Worm (Caenorhabditis elegans) whole organism, L3 larva: Measurements from ENCODE around the gene Y71H2AM.29.
A peak's percentile ranks its signal among the peaks of the same experiment; 100 is the strongest.
"Not testable (repeated sequence)": the region's sequence is repeated elsewhere in the genome, so short reads cannot be mapped to it uniquely, and the experiment has no call there.

Source experiments
- aly-2 ChIP-seq: fragments of 150-350 bp; optimal IDR thresholded peaks from 2 replicates; lab custom pipeline; 2014; ENCODE audit warnings: missing biosample characterization, missing genetic modification characterization
- ceh-16 ChIP-seq: sonication (generic microtip); optimal IDR thresholded peaks from 2 replicates; lab custom pipeline; 2017; ENCODE audit warnings: missing biosample characterization, missing genetic modification characterization
- ceh-28 ChIP-seq: fragments of 150-350 bp; optimal IDR thresholded peaks from 2 replicates; lab custom pipeline; 2014; ENCODE audit warnings: missing biosample characterization, missing genetic modification reagents, missing genetic modification characterization
- ceh-82 ChIP-seq: fragments of 150-350 bp; optimal IDR thresholded peaks from 2 replicates; lab custom pipeline; 2014; ENCODE audit warnings: missing biosample characterization, missing genetic modification characterization
- ceh-9 ChIP-seq: sonication (generic microtip); optimal IDR thresholded peaks from 2 replicates; lab custom pipeline; 2018; ENCODE audit warnings: missing biosample characterization, missing genetic modification characterization
- egl-27 ChIP-seq: sonication (generic microtip); optimal IDR thresholded peaks from 4 replicates; lab custom pipeline; 2017; ENCODE audit warnings: missing biosample characterization, missing genetic modification reagents, missing genetic modification characterization
- elt-1 ChIP-seq: fragments of 150-350 bp; optimal IDR thresholded peaks from 2 replicates; lab custom pipeline; 2014; ENCODE audit warnings: missing biosample characterization, missing genetic modification characterization
- elt-2 ChIP-seq: sonication (generic microtip); optimal IDR thresholded peaks from 2 replicates; lab custom pipeline; 2016; ENCODE audit warnings: missing genetic modification reagents, mild to moderate bottlenecking, missing genetic modification characterization, missing compliant biosample characterization
- elt-3 ChIP-seq, 3 experiments: fragments of 150-350 bp in 1 of 3; sonication (generic microtip) in 2 of 3; optimal IDR thresholded peaks; 2 replicates in 2 of 3; 4 replicates in 1 of 3; lab custom pipeline; 2014 to 2017; ENCODE audit warnings: missing biosample characterization in 3 of 3, missing genetic modification characterization in 3 of 3
- eor-1 ChIP-seq, 2 experiments: fragments of 150-350 bp; optimal IDR thresholded peaks; 2 replicates each; lab custom pipeline; 2014 to 2018; ENCODE audit warnings: missing biosample characterization in 2 of 2, missing genetic modification characterization in 2 of 2
- fkh-2 ChIP-seq: fragments of 150-350 bp; optimal IDR thresholded peaks from 2 replicates; lab custom pipeline; 2014; ENCODE audit warnings: missing biosample characterization, missing genetic modification reagents, missing genetic modification characterization
- hmg-11 ChIP-seq: sonication (generic microtip); optimal IDR thresholded peaks from 2 replicates; lab custom pipeline; 2016; ENCODE audit warnings: missing genetic modification characterization, missing compliant biosample characterization
- nhr-23 ChIP-seq: fragments of 150-350 bp; optimal IDR thresholded peaks from 2 replicates; lab custom pipeline; 2014; ENCODE audit warnings: missing biosample characterization, missing genetic modification reagents, missing genetic modification characterization
- nhr-237 ChIP-seq: fragments of 150-350 bp; optimal IDR thresholded peaks from 2 replicates; lab custom pipeline; 2014; ENCODE audit warnings: missing biosample characterization, missing genetic modification characterization
- nhr-25 ChIP-seq: sonication (generic microtip); optimal IDR thresholded peaks from 2 replicates; lab custom pipeline; 2017; ENCODE audit warnings: missing biosample characterization, missing genetic modification characterization
- nhr-43 ChIP-seq: sonication (generic microtip); optimal IDR thresholded peaks from 2 replicates; lab custom pipeline; 2016; ENCODE audit warnings: mild to moderate bottlenecking, missing genetic modification characterization, missing compliant biosample characterization; ENCODE audit not compliant: poor library complexity, severe bottlenecking
- nhr-77 ChIP-seq: fragments of 150-350 bp; optimal IDR thresholded peaks from 2 replicates; lab custom pipeline; 2014; ENCODE audit warnings: missing biosample characterization, missing genetic modification characterization
- pha-4 ChIP-seq: fragments of 150-350 bp; optimal IDR thresholded peaks from 2 replicates; lab custom pipeline; 2014; ENCODE audit warnings: missing biosample characterization, missing genetic modification reagents, missing genetic modification characterization
- pqm-1 ChIP-seq: fragments of 150-350 bp; optimal IDR thresholded peaks from 2 replicates; lab custom pipeline; 2017; ENCODE audit warnings: missing biosample characterization, missing genetic modification characterization, inconsistent platforms
- snpc-4 ChIP-seq: fragments of 150-350 bp; optimal IDR thresholded peaks from 2 replicates; lab custom pipeline; 2014; ENCODE audit warnings: missing biosample characterization, missing genetic modification characterization
- tbx-2 ChIP-seq: sonication (generic microtip); optimal IDR thresholded peaks from 2 replicates; lab custom pipeline; 2016; ENCODE audit warnings: mild to moderate bottlenecking, missing genetic modification characterization, missing compliant biosample characterization
- unc-62 ChIP-seq: fragments of 150-350 bp; sonication (generic microtip); optimal IDR thresholded peaks from 4 replicates; lab custom pipeline; 2014; ENCODE audit warnings: missing biosample characterization, missing genetic modification reagents, missing genetic modification characterization
- zag-1 ChIP-seq: fragments of 150-350 bp; optimal IDR thresholded peaks from 2 replicates; lab custom pipeline; 2014; ENCODE audit warnings: missing biosample characterization, missing genetic modification characterization
- ztf-4 ChIP-seq: fragments of 150-350 bp; optimal IDR thresholded peaks from 2 replicates; lab custom pipeline; 2014; ENCODE audit warnings: missing biosample characterization, missing genetic modification characterization

The Y71H2AM.29 gene

DNA sequence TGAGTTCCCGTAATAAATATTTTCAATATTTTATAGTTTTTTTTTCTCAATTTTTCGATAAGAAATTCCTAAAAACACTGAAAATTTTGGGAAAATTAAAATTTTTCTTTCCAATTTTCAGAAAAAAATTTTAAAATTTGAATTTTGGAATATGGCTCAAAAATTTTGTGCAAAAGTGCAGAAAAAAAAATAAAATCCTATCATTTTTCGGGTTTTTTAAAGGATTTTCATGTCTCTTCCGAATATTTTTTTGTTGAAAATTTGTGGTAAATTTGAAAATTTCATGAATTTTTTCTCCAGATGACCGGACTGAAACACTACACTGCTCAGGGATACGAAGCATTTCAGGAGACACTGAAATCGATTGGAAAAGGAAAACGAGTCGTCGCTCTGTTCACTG is 1.8 kb downstream of the Y71H2AM.29 start, which contains the start of gene txdc-17:
Gene txdc-17, plus strand, starts transcription at position 301 of the 400 bp plus-strand sequence.
- TF ChIP-seq nhr-77 (tag; lab: Kevin White, UChicago) = no peak
- no peak for TF ChIP-seq egl-27
- no peak for TF ChIP-seq ceh-28
- no peak for TF ChIP-seq unc-62

DNA sequence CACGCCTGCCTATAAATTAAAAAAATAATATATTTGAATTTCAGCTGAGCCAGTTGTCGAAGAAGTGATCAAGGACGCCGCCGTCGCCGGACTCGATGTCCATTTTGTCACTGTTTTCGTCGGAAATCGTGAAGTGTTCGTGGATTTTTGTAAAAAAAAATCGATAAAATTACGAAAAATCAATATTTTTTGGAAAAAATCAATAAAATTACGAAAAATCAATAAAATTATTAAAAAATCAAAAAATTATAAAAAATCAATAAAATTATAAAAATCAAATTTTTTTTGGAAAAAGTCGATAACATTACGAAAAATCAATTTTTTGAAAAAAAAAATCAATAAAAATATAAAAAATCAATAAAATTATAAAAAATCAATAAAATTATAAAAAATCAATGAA is 2.4 kb downstream of the Y71H2AM.29 start:
- peak; percentile 89 for TF ChIP-seq ceh-28
- no peak for TF ChIP-seq tbx-2 (tag; lab: Kevin White, UChicago)

DNA sequence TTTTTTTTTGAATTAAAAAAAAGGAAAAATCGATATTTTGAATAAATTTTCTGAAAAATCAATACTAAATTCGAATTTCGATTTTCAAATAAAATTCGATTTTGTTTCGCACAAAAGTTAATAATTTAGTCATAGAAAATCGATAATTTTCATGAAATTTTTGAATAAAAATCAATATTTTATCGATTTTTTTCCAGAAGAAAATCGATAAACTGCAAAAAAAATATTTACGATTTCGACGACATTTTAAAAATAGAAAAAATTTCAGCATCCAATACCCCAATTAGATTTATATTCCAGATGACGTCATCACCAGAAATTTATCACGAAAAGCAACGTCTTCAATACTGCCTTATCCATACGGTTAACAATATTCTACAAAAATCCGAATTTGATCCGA is 3.8 kb downstream of the Y71H2AM.29 start, which contains the start of gene josd-1:
Gene josd-1, plus strand, starts transcription at position 301 of the 400 bp plus-strand sequence.
- TF ChIP-seq snpc-4 (tag; lab: Kevin White, UChicago) (no peak), ceh-82 (tag; lab: Kevin White, UChicago) (no peak), elt-3 (tag; optimal IDR thresholded peaks at IDR 0.05; lab: Kevin White, UChicago) (no peak), pha-4 (no peak), ceh-9 (no peak)

DNA sequence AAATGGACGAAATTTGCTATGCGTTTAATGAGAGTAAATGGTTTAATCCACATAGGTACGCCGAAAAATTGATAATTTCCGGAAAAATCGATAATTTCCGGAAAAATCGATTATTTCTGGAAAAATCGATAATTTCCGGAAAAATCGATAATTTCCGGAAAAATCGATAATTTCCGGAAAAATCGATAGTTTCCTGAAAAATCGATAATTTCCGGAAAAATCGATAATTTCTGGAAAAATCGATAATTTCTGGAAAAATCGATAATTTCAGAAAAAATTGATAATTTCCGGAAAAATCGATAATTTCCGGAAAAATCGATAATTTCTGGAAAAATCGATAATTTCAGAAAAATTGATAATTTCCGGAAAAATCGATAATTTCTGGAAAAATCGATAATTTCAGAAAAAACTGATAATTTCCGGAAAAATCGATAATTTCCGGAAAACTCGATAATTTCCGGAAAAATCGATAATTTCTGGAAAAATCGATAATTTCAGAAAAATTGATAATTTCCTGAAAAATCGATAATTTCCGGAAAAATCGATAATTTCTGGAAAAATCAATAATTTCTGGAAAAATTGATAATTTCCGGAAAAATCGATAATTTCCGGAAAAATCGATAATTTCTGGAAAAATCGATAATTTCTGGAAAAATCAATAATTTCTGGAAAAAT is 4.3 kb downstream of the Y71H2AM.29 start:
- peak; percentile 98 for TF ChIP-seq ceh-28

DNA sequence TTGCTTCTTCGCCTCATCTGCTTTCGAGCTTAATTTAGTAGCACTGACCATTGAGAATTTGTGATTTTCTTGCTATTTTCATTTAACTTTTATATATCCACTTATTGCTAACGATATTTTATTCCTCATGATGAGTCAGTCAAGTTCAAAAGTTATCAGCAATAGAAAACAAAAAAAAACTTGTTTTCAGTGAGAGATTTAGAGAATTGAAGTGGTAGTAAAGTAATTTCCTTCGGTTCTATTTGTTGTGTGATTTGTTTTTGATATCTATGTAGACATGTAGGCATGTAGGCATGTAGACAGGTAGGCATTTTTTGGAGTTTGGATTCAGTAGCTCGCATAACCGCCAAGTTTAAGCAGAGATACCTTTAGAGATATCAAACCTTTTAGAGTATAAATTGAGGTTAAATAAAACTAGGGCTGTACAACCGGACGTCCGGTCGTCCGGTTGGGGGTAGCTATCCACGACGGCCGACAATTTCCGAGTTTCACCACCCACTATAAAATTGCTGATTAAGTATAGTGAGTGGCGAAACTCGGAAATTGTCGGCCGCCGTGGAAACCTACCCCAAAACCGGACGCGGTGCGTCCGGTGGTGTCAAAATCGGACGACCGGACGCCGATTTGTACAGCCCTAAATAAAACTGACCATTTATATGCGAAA is 8.4 kb downstream of the Y71H2AM.29 start, which contains the start of gene Y71H2AR.2:
Gene Y71H2AR.2, minus strand, starts transcription at position 51 of the 664 bp plus-strand sequence.
- TF ChIP-seq ceh-9 (no peak), unc-62 (no peak), aly-2 (tag; lab: Kevin White, UChicago) (no peak), pqm-1 (no peak), nhr-237 (no peak), pha-4 (no peak), zag-1 (no peak), elt-3 (tag; optimal IDR thresholded peaks at IDR 0.05; lab: Kevin White, UChicago) (no peak), eor-1 (tag; optimal IDR thresholded peaks at IDR 0.05; lab: Kevin White, UChicago) (no peak), ztf-4 (no peak), elt-1 (tag; lab: Kevin White, UChicago) (no peak), snpc-4 (tag; lab: Kevin White, UChicago) (no peak), hmg-11 (no peak), fkh-2 (tag; lab: Kevin White, UChicago) (no peak), nhr-25 (tag; lab: Kevin White, UChicago) (no peak)
- TF ChIP-seq, all 47 proteins: peak for 0

DNA sequence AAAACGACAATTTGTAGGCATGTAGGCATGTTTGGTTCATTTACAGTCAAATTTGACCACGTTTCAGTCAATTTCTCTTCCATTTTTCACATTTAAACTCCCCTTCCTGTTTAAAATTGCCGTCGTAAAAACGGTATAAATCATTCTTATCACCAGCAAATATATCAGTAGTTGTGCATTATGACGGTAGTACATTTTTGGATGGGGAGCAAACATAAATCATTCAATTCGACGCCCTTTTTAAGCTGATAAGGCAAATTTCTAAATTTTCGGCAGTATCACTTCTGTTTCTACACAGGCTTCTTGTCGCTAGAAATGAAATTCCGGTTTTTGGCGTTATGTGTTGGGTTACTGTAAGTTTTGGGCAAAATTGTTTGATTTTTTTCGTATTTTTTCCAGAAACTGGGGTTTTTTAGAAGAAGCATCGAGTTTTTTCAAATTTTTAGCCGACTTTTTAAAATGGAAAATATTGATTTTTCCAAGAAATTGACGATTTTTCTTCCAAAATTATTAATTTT is 9.3 kb downstream of the Y71H2AM.29 start, which contains the start of gene H34I24.2:
Gene H34I24.2, plus strand, starts transcription at position 189 of the 518 bp plus-strand sequence.
- peak; percentile 66 for TF ChIP-seq elt-2
- TF ChIP-seq ceh-82 (tag; lab: Kevin White, UChicago) = no peak

DNA sequence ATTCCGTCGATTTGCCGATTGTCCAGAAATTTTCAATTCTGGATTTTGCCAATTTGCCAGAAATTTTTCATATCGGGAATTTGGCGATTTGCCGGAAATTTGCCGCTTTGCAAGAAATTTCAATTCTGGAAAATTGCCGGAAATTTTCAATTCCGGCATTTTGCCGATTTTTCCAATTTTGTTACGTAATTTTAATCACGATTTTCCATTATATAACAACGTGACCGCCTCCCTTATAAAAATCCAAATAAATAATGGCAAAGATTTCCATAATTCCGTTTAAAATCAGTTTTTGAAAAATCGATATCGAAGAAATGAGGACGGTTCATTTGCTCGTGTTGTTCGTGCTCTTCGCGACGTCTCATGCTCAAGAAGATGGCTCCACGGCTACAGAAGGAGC is 14.2 kb downstream of the Y71H2AM.29 start, which contains the start of gene H34I24.1:
Gene H34I24.1, plus strand, starts transcription at position 301 of the 400 bp plus-strand sequence.
- TF ChIP-seq elt-3 (tag; optimal IDR thresholded peaks at IDR 0.05; lab: Kevin White, UChicago); elt-1 (tag; lab: Kevin White, UChicago); ceh-16 (tag; lab: Kevin White, UChicago): not testable (repeated sequence)

DNA sequence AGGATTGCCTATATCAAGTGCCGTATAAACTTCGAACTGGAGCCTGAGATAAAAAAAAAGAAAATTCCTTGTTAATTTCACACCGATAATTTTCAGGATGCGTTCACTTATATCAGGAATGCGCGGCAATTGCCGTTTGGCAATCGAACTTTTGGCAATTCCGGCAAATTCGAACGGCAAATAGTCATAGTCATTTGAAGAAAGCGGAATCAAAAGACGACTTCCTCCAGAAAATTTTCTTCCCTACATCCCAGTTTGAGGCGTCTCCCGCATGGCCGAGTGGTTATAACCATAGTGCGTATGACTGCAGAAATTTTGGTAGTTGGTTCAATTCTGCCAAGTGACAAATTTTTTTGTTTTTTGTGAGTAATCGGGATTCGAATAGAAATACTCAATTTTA is 23.3 kb downstream of the Y71H2AM.29 start, which contains the start of gene F56F11.4:
Gene F56F11.4, plus strand, starts transcription at position 301 of the 400 bp plus-strand sequence.
- TF ChIP-seq nhr-43 (tag; lab: Kevin White, UChicago) (no peak), unc-62 (no peak), nhr-23 (tag; lab: Kevin White, UChicago) (no peak)
